Worm (Caenorhabditis elegans) whole organism, L4/young adult: ENCODE measurements around the gene dgk-4.

Source experiments
- W03F9.2 ChIP-seq: fragments of 150-350 bp; optimal IDR thresholded peaks from 2 replicates; lab custom pipeline; 2014; ENCODE audit warnings: missing biosample characterization, missing genetic modification characterization
- dao-5 ChIP-seq: sonication (generic microtip); optimal IDR thresholded peaks from 2 replicates; lab custom pipeline; 2016; ENCODE audit warnings: missing genotype, missing genetic modification characterization, moderate library complexity, missing compliant biosample characterization
- him-1 ChIP-seq: sonication (generic microtip); optimal IDR thresholded peaks from 2 replicates; lab custom pipeline; 2016; ENCODE audit warnings: missing genotype, missing genetic modification reagents, missing genetic modification characterization, missing compliant biosample characterization

ce11 chrIV:8628262-8628661 lies 2.9 kb upstream of the dgk-4 start:
- TF ChIP-seq dao-5 (tag; lab: Kevin White, UChicago) (no peak), him-1 (no peak), W03F9.2 (no peak)
